Fruit fly (Drosophila melanogaster) whole organism, larva: ENCODE measurements around the gene CG44006.

ENCODE experiments used
- noc ChIP-seq: fragments of 200-800 bp; sonication (Bioruptor generic); optimal IDR thresholded peaks from 3 replicates; lab custom pipeline; 2019; ENCODE audit warnings: missing biosample characterization, mild to moderate bottlenecking, missing genetic modification characterization, moderate library complexity

The CG44006 gene

dm6 chr3L:18061240-18061639 is 8.7 kb downstream of the CG44006 start:
- no peak for TF ChIP-seq noc (tag; lab: Kevin White, UChicago)

dm6 chr3L:18057752-18058518 is 12.0 kb downstream of the CG44006 start:
- no peak for TF ChIP-seq noc (tag; lab: Kevin White, UChicago)

- TF ChIP-seq noc (tag; lab: Kevin White, UChicago): no peak
Observed at dm6 chr3L:18057033-18057432, 12.9 kb downstream of the CG44006 start.

- peak; percentile 36 for TF ChIP-seq noc (tag; lab: Kevin White, UChicago)
Observed at dm6 chr3L:18046590-18047158, 23.3 kb downstream of the CG44006 start.

dm6 chr3L:18044333-18045043 is 25.5 kb downstream of the CG44006 start:
- TF ChIP-seq noc (tag; lab: Kevin White, UChicago): no peak

dm6 chr3L:18042433-18042832 is 27.5 kb downstream of the CG44006 start, which contains the start of gene CG42393:
Gene CG42393 (plus strand): TSS chr3L:18042733.
- no peak for TF ChIP-seq noc (tag; lab: Kevin White, UChicago)

- no peak for TF ChIP-seq noc (tag; lab: Kevin White, UChicago)
Observed at dm6 chr3L:18040017-18040416, 29.9 kb downstream of the CG44006 start, which contains the start of gene CG32192. Gene CG32192 (plus strand): TSS chr3L:18040317.

dm6 chr3L:18038122-18038762 is 31.7 kb downstream of the CG44006 start:
- no peak for TF ChIP-seq noc (tag; lab: Kevin White, UChicago)

- no peak for TF ChIP-seq noc (tag; lab: Kevin White, UChicago)
Observed at dm6 chr3L:18037459-18038092, 32.4 kb downstream of the CG44006 start.

- TF ChIP-seq noc (tag; lab: Kevin White, UChicago): no peak
Observed at dm6 chr3L:18036995-18037394, 33.0 kb downstream of the CG44006 start.

dm6 chr3L:18034498-18034897 is 35.5 kb downstream of the CG44006 start:
- no peak for TF ChIP-seq noc (tag; lab: Kevin White, UChicago)

- TF ChIP-seq noc (tag; lab: Kevin White, UChicago): no peak
Observed at dm6 chr3L:18032478-18033343, 37.2 kb downstream of the CG44006 start.

- TF ChIP-seq noc (tag; lab: Kevin White, UChicago): no peak
Observed at dm6 chr3L:18030301-18030827, 39.6 kb downstream of the CG44006 start.
